Fruit fly (Drosophila melanogaster) whole organism, embryonic: ENCODE data around the gene CG11598.

Source experiments
- CG16815 ChIP-seq: fragments of 200-800 bp; sonication (Bioruptor generic); optimal IDR thresholded peaks from 3 replicates; lab custom pipeline; 2017; ENCODE audit warnings: missing biosample characterization, mild to moderate bottlenecking, missing genetic modification characterization
- CG2202 ChIP-seq: fragments of 200-800 bp; sonication (Bioruptor generic); optimal IDR thresholded peaks from 2 replicates; lab custom pipeline; 2018; ENCODE audit warnings: missing biosample characterization, mild to moderate bottlenecking, missing genetic modification characterization
- Stat92E ChIP-seq, 3 experiments: fragments of >200 bp in 2 of 3; fragments of 200-800 bp in 1 of 3; sonication (Bioruptor generic) in 1 of 3; optimal IDR thresholded peaks; 2 replicates each; lab custom pipeline; 2017 to 2019; ENCODE audit warnings: missing biosample characterization in 3 of 3, missing genetic modification characterization in 3 of 3, mild to moderate bottlenecking in 1 of 3, moderate library complexity in 1 of 3
- Usf ChIP-seq: fragments of 200-800 bp; sonication (Bioruptor generic); optimal IDR thresholded peaks from 2 replicates; lab custom pipeline; 2017; ENCODE audit warnings: missing genotype, missing biosample characterization, missing genetic modification characterization
- Vsx1 ChIP-seq: fragments of 200-800 bp; sonication (Bioruptor generic); optimal IDR thresholded peaks from 2 replicates; lab custom pipeline; 2017; ENCODE audit warnings: missing biosample characterization, mild to moderate bottlenecking, missing genetic modification characterization, missing genetic modification reagents
- cato ChIP-seq: fragments of 200-800 bp; sonication (Bioruptor generic); optimal IDR thresholded peaks from 2 replicates; lab custom pipeline; 2016; ENCODE audit warnings: missing biosample characterization, missing genetic modification characterization, borderline replicate concordance
- h ChIP-seq: fragments of >200 bp; optimal IDR thresholded peaks from 2 replicates; lab custom pipeline; 2017
- sob ChIP-seq: fragments of 200-800 bp; sonication (Bioruptor generic); IDR thresholded peaks from 2 replicates; pipeline ENCODE4 v1.3.6; 2022; ENCODE audit warnings: missing biosample characterization, missing genetic modification characterization

DNA sequence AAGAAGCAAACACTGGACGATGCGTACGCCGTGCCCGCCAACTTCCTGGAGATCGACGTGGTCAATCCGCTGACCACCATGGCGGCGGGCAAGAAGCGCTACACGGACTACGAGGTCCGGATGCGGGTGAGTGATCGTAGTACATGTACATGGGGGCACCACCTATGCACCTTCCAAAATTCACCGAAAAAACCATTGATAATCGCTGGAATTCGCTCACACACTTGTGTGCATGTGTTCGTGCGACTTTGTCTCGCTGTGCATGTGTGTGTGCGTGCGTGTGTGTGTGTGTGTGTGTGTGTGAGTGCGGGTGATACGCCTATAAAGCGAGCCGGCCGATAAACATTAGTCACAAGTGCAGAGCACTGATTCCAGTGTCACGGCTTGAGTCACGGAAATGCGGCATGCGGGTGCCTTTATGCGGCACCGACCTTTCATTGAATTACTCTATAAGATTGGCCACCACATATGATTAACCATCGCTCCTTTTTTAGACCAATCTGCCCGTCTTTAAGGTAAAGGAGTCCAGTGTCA, 6.3 kb upstream of the CG11598 start:
- TF ChIP-seq h (lab: Kevin White, UChicago) (no peak), CG16815 (GFP tag; lab: Kevin White, UChicago) (no peak), Stat92E (GFP tag; optimal IDR thresholded peaks at IDR 0.05; lab: Kevin White, UChicago) (no peak), Vsx1 (no peak), sob (GFP tag; lab: Robert Waterston, UW) (no peak), Usf (GFP tag; lab: Kevin White, UChicago) (no peak), CG2202 (tag; lab: Kevin White, UChicago) (no peak), cato (GFP tag; lab: Kevin White, UChicago) (no peak)
